Worm (Caenorhabditis elegans) whole organism, young adult: Measurements from ENCODE around the gene wapl-1.

Source experiments
- C06A6.2 ChIP-seq: fragments of 200-800 bp; sonication (Bioruptor generic); conservative IDR thresholded peaks from 2 replicates; pipeline ENCODE4 v1.3.6; 2022; ENCODE audit warnings: missing genetic modification characterization, missing compliant biosample characterization
- F37B4.10 ChIP-seq: fragments of 200-800 bp; sonication (Bioruptor generic); IDR thresholded peaks from 2 replicates; pipeline ENCODE4 v1.3.6; 2022; ENCODE audit warnings: missing genetic modification characterization, missing compliant biosample characterization
- F49E8.2 ChIP-seq: sonication (generic microtip); optimal IDR thresholded peaks from 3 replicates; lab custom pipeline; 2017; ENCODE audit warnings: missing genetic modification characterization, mild to moderate bottlenecking, missing compliant biosample characterization, antibody characterized with exemption, moderate library complexity; ENCODE audit not compliant: insufficient read depth
- F57A8.1 ChIP-seq: fragments of 200-800 bp; sonication (Bioruptor generic); optimal IDR thresholded peaks from 2 replicates; lab custom pipeline; 2018; ENCODE audit warnings: mild to moderate bottlenecking, missing genetic modification characterization, moderate library complexity, missing compliant biosample characterization
- athp-1 ChIP-seq: sonication (generic microtip); optimal IDR thresholded peaks from 2 replicates; lab custom pipeline; 2017; ENCODE audit warnings: mild to moderate bottlenecking, missing genetic modification characterization, missing compliant biosample characterization
- attf-5 ChIP-seq: fragments of 200-800 bp; sonication (Bioruptor generic); optimal IDR thresholded peaks from 2 replicates; lab custom pipeline; 2018; ENCODE audit warnings: mild to moderate bottlenecking, missing genetic modification characterization, missing compliant biosample characterization
- ceh-27 ChIP-seq: fragments of 200-800 bp; sonication (Bioruptor generic); optimal IDR thresholded peaks from 2 replicates; lab custom pipeline; 2018; ENCODE audit warnings: mild to moderate bottlenecking, missing genetic modification characterization, moderate library complexity, missing compliant biosample characterization
- ceh-58 ChIP-seq: fragments of 200-800 bp; sonication (Bioruptor generic); IDR thresholded peaks from 2 replicates; pipeline ENCODE4 v1.3.6; 2022; ENCODE audit warnings: missing genetic modification characterization, missing compliant biosample characterization
- ceh-91 ChIP-seq: fragments of 200-800 bp; sonication (Bioruptor generic); IDR thresholded peaks from 2 replicates; pipeline ENCODE4 v1.3.6; 2022; ENCODE audit warnings: missing genetic modification reagents, missing genetic modification characterization, missing compliant biosample characterization
- die-1 ChIP-seq: sonication (generic microtip); optimal IDR thresholded peaks from 2 replicates; lab custom pipeline; 2016; ENCODE audit warnings: missing genotype, mild to moderate bottlenecking, missing genetic modification characterization, missing compliant biosample characterization
- egrh-3 ChIP-seq: fragments of 200-800 bp; sonication (Bioruptor generic); IDR thresholded peaks from 2 replicates; pipeline ENCODE4 v1.3.6; 2022; ENCODE audit warnings: missing genetic modification reagents, missing genetic modification characterization, missing compliant biosample characterization
- ets-4 ChIP-seq: fragments of 200-800 bp; sonication (Bioruptor generic); optimal IDR thresholded peaks from 2 replicates; lab custom pipeline; 2018; ENCODE audit warnings: mild to moderate bottlenecking, missing genetic modification characterization, missing compliant biosample characterization
- hlh-12 ChIP-seq: sonication (generic microtip); optimal IDR thresholded peaks from 2 replicates; lab custom pipeline; 2016; ENCODE audit warnings: missing genetic modification characterization, missing compliant biosample characterization
- hrde-1 ChIP-seq: sonication (generic microtip); optimal IDR thresholded peaks from 2 replicates; lab custom pipeline; 2016; ENCODE audit warnings: missing genetic modification characterization, mild to moderate bottlenecking, missing compliant biosample characterization, moderate library complexity, missing genotype, missing genetic modification reagents, borderline replicate concordance
- let-526 ChIP-seq: fragments of 200-800 bp; sonication (Bioruptor generic); IDR thresholded peaks from 2 replicates; pipeline ENCODE4 v1.3.6; 2022; ENCODE audit warnings: missing genetic modification reagents, missing genetic modification characterization, missing compliant biosample characterization
- lin-26 ChIP-seq: fragments of 200-800 bp; sonication (Bioruptor generic); IDR thresholded peaks from 2 replicates; pipeline ENCODE4 v1.3.6; 2022; ENCODE audit warnings: missing genetic modification reagents, missing genetic modification characterization, missing compliant biosample characterization
- lin-35 ChIP-seq, 3 experiments: fragments of 150-350 bp in 2 of 3; sonication (generic microtip) in 1 of 3; optimal IDR thresholded peaks; 2 replicates each; lab custom pipeline; 2014 to 2018; ENCODE audit warnings: missing biosample characterization in 3 of 3, missing genetic modification characterization in 3 of 3, missing genetic modification reagents in 3 of 3
- lsl-1 ChIP-seq: fragments of 200-800 bp; sonication (Bioruptor generic); optimal IDR thresholded peaks from 2 replicates; lab custom pipeline; 2018; ENCODE audit warnings: mild to moderate bottlenecking, missing genetic modification characterization, moderate library complexity, missing compliant biosample characterization
- lsy-27 ChIP-seq: sonication (generic microtip); optimal IDR thresholded peaks from 2 replicates; lab custom pipeline; 2017; ENCODE audit warnings: missing genetic modification characterization, mild to moderate bottlenecking, missing compliant biosample characterization, antibody characterized with exemption, missing genotype, borderline replicate concordance; ENCODE audit not compliant: insufficient read depth
- madf-3 ChIP-seq: fragments of 200-800 bp; sonication (Bioruptor generic); IDR thresholded peaks from 2 replicates; pipeline ENCODE4 v1.3.6; 2022; ENCODE audit warnings: missing genetic modification reagents, missing genetic modification characterization, missing compliant biosample characterization
- madf-6 ChIP-seq: fragments of 200-800 bp; sonication (Bioruptor generic); IDR thresholded peaks from 2 replicates; pipeline ENCODE4 v1.3.6; 2022; ENCODE audit warnings: missing genetic modification reagents, missing genetic modification characterization, missing compliant biosample characterization
- madf-8 ChIP-seq: fragments of 200-800 bp; sonication (Bioruptor generic); conservative IDR thresholded peaks from 2 replicates; pipeline ENCODE4 v1.3.6; 2022; ENCODE audit warnings: missing genetic modification reagents, missing genetic modification characterization, missing compliant biosample characterization
- mel-28 ChIP-seq: sonication (generic microtip); optimal IDR thresholded peaks from 2 replicates; lab custom pipeline; 2016; ENCODE audit warnings: borderline replicate concordance, mild to moderate bottlenecking, missing genetic modification characterization, missing compliant biosample characterization
- mxl-1 ChIP-seq: sonication (generic microtip); optimal IDR thresholded peaks from 2 replicates; lab custom pipeline; 2016; ENCODE audit warnings: missing genetic modification characterization, missing compliant biosample characterization
- nfya-2 ChIP-seq: fragments of 200-800 bp; sonication (Bioruptor generic); IDR thresholded peaks from 2 replicates; pipeline ENCODE4 v1.3.6; 2022; ENCODE audit warnings: missing genetic modification reagents, missing genetic modification characterization, missing compliant biosample characterization
- nhr-80 ChIP-seq: sonication (generic microtip); optimal IDR thresholded peaks from 2 replicates; lab custom pipeline; 2016; ENCODE audit warnings: missing genetic modification characterization, missing compliant biosample characterization
- rcor-1 ChIP-seq: fragments of 200-800 bp; sonication (Bioruptor generic); IDR thresholded peaks from 2 replicates; pipeline ENCODE4 v1.3.6; 2022; ENCODE audit warnings: missing genetic modification reagents, missing genetic modification characterization, missing compliant biosample characterization
- rec-8 ChIP-seq, 2 experiments: sonication (generic microtip); optimal IDR thresholded peaks; 2 replicates each; lab custom pipeline; 2016; ENCODE audit warnings: mild to moderate bottlenecking in 2 of 2, missing genetic modification characterization in 2 of 2, missing genetic modification reagents in 2 of 2, missing genotype in 2 of 2, missing biosample characterization in 1 of 2, missing compliant biosample characterization in 1 of 2, moderate library complexity in 1 of 2
- repo-1 ChIP-seq: sonication (generic microtip); optimal IDR thresholded peaks from 2 replicates; lab custom pipeline; 2017; ENCODE audit warnings: mild to moderate bottlenecking, missing genetic modification characterization, missing compliant biosample characterization
- snpc-1.3 ChIP-seq: sonication (generic microtip); optimal IDR thresholded peaks from 2 replicates; lab custom pipeline; 2017; ENCODE audit warnings: missing genetic modification characterization, mild to moderate bottlenecking, missing compliant biosample characterization, antibody characterized with exemption, moderate library complexity, missing genotype, missing genetic modification reagents; ENCODE audit not compliant: insufficient read depth
- snpc-3.4 ChIP-seq: sonication (generic microtip); optimal IDR thresholded peaks from 2 replicates; lab custom pipeline; 2017; ENCODE audit warnings: missing genetic modification characterization, mild to moderate bottlenecking, missing compliant biosample characterization, antibody characterized with exemption, moderate library complexity, missing genotype, missing genetic modification reagents
- somi-1 ChIP-seq: fragments of 200-800 bp; sonication (Bioruptor generic); optimal IDR thresholded peaks from 2 replicates; lab custom pipeline; 2018; ENCODE audit warnings: mild to moderate bottlenecking, missing genetic modification characterization, missing compliant biosample characterization
- sptf-2 ChIP-seq: fragments of 200-800 bp; sonication (Bioruptor generic); optimal IDR thresholded peaks from 2 replicates; lab custom pipeline; 2018; ENCODE audit warnings: mild to moderate bottlenecking, missing genetic modification characterization, missing compliant biosample characterization
- tbp1 ChIP-seq: fragments of 200-800 bp; sonication (Bioruptor generic); optimal IDR thresholded peaks from 2 replicates; lab custom pipeline; 2018; ENCODE audit warnings: mild to moderate bottlenecking, missing genetic modification characterization, missing compliant biosample characterization
- tlf-1 ChIP-seq: fragments of 200-800 bp; sonication (Bioruptor generic); optimal IDR thresholded peaks from 2 replicates; lab custom pipeline; 2018; ENCODE audit warnings: mild to moderate bottlenecking, missing genetic modification characterization, missing compliant biosample characterization
- unc-130 ChIP-seq: sonication (generic microtip); optimal IDR thresholded peaks from 2 replicates; lab custom pipeline; 2016; ENCODE audit warnings: missing genetic modification reagents, missing genetic modification characterization, missing compliant biosample characterization
- unc-62 ChIP-seq: fragments of 150-350 bp; optimal IDR thresholded peaks from 2 replicates; lab custom pipeline; 2014; ENCODE audit warnings: missing biosample characterization, missing genetic modification reagents, missing genetic modification characterization
- xnd-1 ChIP-seq: sonication (generic microtip); optimal IDR thresholded peaks from 2 replicates; lab custom pipeline; 2016; ENCODE audit warnings: missing genotype, missing genetic modification reagents, missing genetic modification characterization, missing compliant biosample characterization
- zfh-2 ChIP-seq: fragments of 200-800 bp; sonication (Bioruptor generic); conservative IDR thresholded peaks from 2 replicates; pipeline ENCODE4 v1.3.6; 2022; ENCODE audit warnings: missing genetic modification reagents, missing genetic modification characterization, missing compliant biosample characterization
- zim-3 ChIP-seq: sonication (generic microtip); optimal IDR thresholded peaks from 2 replicates; lab custom pipeline; 2017; ENCODE audit warnings: mild to moderate bottlenecking, missing genetic modification characterization, moderate library complexity, missing compliant biosample characterization
- ztf-25 ChIP-seq: fragments of 200-800 bp; sonication (Bioruptor generic); IDR thresholded peaks from 2 replicates; pipeline ENCODE4 v1.3.6; 2022; ENCODE audit warnings: missing genetic modification reagents, missing genetic modification characterization, missing compliant biosample characterization
- ztf-28 ChIP-seq: fragments of 200-800 bp; sonication (Bioruptor generic); IDR thresholded peaks from 2 replicates; pipeline ENCODE4 v1.3.6; 2022; ENCODE audit warnings: missing genetic modification reagents, missing genetic modification characterization, missing compliant biosample characterization
- ztf-6 ChIP-seq: fragments of 200-800 bp; sonication (Bioruptor generic); IDR thresholded peaks from 2 replicates; pipeline ENCODE4 v1.3.6; 2022; ENCODE audit warnings: missing genetic modification reagents, missing genetic modification characterization, missing compliant biosample characterization

wapl-1 gene

ce11 chrIV:4397586-4397985 is 48.0 kb downstream of the wapl-1 start:
- TF ChIP-seq unc-62 (GFP tag; lab: Kevin White, UChicago) = no peak
- no peak for TF ChIP-seq snpc-3.4 (tag; lab: Kevin White, UChicago)
- TF ChIP-seq repo-1 (tag; lab: Kevin White, UChicago) = no peak
- TF ChIP-seq tlf-1 (GFP tag; lab: Kevin White, UChicago) = no peak
- no peak for TF ChIP-seq ceh-91
- no peak for TF ChIP-seq ztf-25 (GFP tag; lab: Robert Waterston, UW)
- TF ChIP-seq mxl-1 (tag; lab: Kevin White, UChicago) = no peak
- TF ChIP-seq lin-35 (GFP tag; optimal IDR thresholded peaks at IDR 0.05; lab: Kevin White, UChicago) = no peak
- TF ChIP-seq die-1 = no peak
- TF ChIP-seq lsy-27 = no peak
- TF ChIP-seq, all 124 proteins: peak for 0

DNA sequence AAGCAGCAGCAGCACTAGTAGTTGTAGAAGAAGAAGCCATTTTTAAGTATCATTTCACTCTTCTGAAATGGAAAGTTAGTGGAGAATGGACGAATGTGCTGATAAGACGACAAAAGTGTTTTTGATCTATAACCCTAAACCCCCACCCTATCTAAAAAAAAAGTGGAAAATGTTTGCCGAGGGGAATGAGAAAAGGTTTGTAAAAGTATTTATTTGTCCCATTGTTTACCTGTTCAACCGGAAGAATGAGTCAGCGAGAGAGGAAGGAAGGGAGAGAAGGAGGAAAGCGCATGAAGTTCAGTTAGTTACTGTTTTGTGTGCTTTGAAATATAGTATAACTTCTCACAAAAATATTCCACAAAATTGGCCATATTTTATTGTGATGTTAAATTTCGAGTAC is 48.4 kb downstream of the wapl-1 start:
- TF ChIP-seq nhr-80 (tag; lab: Kevin White, UChicago) = peak; percentile 25
- TF ChIP-seq sptf-2 (GFP tag; lab: Kevin White, UChicago) = no peak

DNA sequence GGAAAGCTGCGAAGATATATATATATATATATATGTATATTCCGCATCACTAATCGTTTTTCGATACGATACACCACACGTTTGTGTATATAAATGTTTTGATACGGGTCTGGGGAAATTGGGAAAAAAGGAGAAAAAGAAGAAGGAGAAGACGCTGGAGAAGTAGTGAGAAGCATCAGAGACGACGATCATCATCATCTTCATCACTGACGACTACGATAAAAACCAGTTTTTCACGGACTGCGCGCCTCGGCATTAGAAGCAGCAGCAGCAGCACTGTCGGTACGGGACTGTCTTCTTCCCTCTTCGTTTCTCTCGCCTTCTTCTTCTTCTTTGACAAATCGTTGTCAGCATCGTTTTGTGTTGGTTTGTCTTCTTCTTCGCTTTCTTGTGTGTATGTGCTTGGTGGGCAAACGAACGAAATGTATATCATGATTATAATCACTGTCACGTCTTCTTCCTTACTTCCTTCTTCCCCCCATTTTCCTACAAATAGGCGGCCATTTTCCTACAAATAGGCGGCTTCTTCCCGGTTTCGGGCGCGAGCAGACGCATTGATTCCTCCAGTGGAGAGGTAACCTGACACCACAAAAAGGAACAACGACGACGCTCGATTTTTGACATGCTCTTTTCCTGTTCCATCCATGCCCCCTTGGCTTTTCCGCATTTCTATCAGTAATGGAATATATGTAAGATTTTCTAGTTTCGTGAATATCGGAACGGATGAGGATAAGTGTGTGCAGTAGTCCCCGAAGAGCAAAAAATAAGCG is 49.3 kb downstream of the wapl-1 start:
- TF ChIP-seq mel-28 (no peak), egrh-3 (peak; percentile 25; the same call in 1 of the 2 replicates), die-1 (no peak), zfh-2 (no peak), F57A8.1 (GFP tag; lab: Kevin White, UChicago) (no peak), athp-1 (tag; lab: Kevin White, UChicago) (no peak), hrde-1 (tag; lab: Kevin White, UChicago) (no peak), ceh-27 (no peak), let-526 (GFP tag; lab: Robert Waterston, UW) (no peak), zim-3 (tag; lab: Kevin White, UChicago) (no peak), ceh-58 (GFP tag; lab: Robert Waterston, UW) (no peak), rcor-1 (GFP tag; lab: Robert Waterston, UW) (no peak), snpc-1.3 (tag; lab: Kevin White, UChicago) (no peak), attf-5 (no peak), unc-130 (GFP tag; lab: Kevin White, UChicago) (no peak), xnd-1 (tag; lab: Kevin White, UChicago) (no peak), madf-6 (GFP tag; lab: Robert Waterston, UW) (no peak), F49E8.2 (tag; lab: Kevin White, UChicago) (no peak), rec-8 (tag; optimal IDR thresholded peaks at IDR 0.05; lab: Kevin White, UChicago) (no peak), nfya-2 (GFP tag; lab: Robert Waterston, UW) (no peak), hlh-12 (tag; lab: Kevin White, UChicago) (no peak), F37B4.10 (GFP tag; lab: Robert Waterston, UW) (no peak), lsl-1 (GFP tag; lab: Kevin White, UChicago) (no peak), C06A6.2 (GFP tag; lab: Robert Waterston, UW) (no peak), tbp1 (no peak), lin-26 (GFP tag; lab: Robert Waterston, UW) (0 out of 2 replicates have a peak, but pooled peaks have one; percentile 11), somi-1 (GFP tag; lab: Kevin White, UChicago) (peak; percentile 2), ztf-28 (GFP tag; lab: Robert Waterston, UW) (no peak), madf-3 (0 out of 2 replicates have a peak, but pooled peaks have one; percentile 8), ets-4 (no peak), madf-8 (GFP tag; lab: Robert Waterston, UW) (no peak), ztf-6 (GFP tag; lab: Robert Waterston, UW) (no peak)
- TF ChIP-seq, all 124 proteins: peak for 4
